Worm (Caenorhabditis elegans): ENCODE measurements around the gene lin-39.

DNA sequence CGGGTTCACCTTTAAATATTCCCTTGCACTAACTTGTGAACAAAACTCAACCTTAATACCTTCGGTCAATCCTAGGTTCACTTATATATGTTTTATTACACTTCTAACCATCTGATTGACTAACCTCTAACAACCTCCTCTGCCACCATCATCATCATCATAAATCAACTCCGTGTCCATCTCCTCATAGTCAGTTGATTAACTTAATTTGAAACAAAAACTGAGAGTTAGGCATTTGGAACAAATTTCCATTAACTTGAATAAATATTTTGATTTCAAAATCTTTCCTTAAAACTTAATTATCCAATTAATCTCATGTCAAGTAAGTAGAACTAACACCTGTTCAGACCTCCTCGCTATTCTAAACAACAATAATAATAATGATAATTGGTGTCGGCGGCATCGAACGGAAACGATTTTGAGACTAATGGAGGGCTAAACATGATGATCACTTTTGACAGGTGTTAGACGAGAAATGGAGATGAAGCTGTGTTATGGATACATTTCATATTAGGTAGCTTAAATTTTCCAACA lies 17.3 kb upstream of the lin-39 start:
- no peak for TF ChIP-seq xnd-1 (tag; optimal IDR thresholded peaks at IDR 0.05)
- TF ChIP-seq F49E8.2 (tag; optimal IDR thresholded peaks at IDR 0.05; ENCODE audit: insufficient read depth), result no peak
- TF ChIP-seq F39B2.1 (GFP tag; IDR thresholded peaks at IDR 0.05), result no peak
- TF ChIP-seq tbp1 (GFP tag; optimal IDR thresholded peaks at IDR 0.05), result no peak
- TF ChIP-seq lin-54 (GFP tag; optimal IDR thresholded peaks at IDR 0.05), result no peak
- no peak for TF ChIP-seq ceh-40 (GFP tag; IDR thresholded peaks at IDR 0.05)
- TF ChIP-seq unc-130 (GFP tag; optimal IDR thresholded peaks at IDR 0.05), result no peak
- no peak for TF ChIP-seq pbrm-1 (GFP tag; IDR thresholded peaks at IDR 0.05)
- no peak for TF ChIP-seq egl-18 (GFP tag; IDR thresholded peaks at IDR 0.05)
